Fruit fly (Drosophila melanogaster) whole organism, embryonic: ENCODE data around the gene Tango5.
A peak's percentile ranks its signal among the peaks of the same experiment; 100 is the strongest.

Experiments
- B-H2 ChIP-seq: fragments of 200-800 bp; sonication (Bioruptor generic); optimal IDR thresholded peaks from 2 replicates; lab custom pipeline; 2018; ENCODE audit warnings: missing biosample characterization, mild to moderate bottlenecking, missing genetic modification characterization
- Blimp-1 ChIP-seq: fragments of 200-800 bp; sonication (Bioruptor generic); optimal IDR thresholded peaks from 3 replicates; lab custom pipeline; 2018; ENCODE audit warnings: missing biosample characterization, missing genetic modification characterization, mild to moderate bottlenecking, moderate library complexity, missing genetic modification reagents
- CG10274 ChIP-seq: fragments of 200-800 bp; sonication (Bioruptor generic); optimal IDR thresholded peaks from 3 replicates; lab custom pipeline; 2017; ENCODE audit warnings: missing biosample characterization, mild to moderate bottlenecking, missing genetic modification characterization
- CG10366 ChIP-seq: fragments of 200-800 bp; sonication (Bioruptor generic); IDR thresholded peaks from 2 replicates; pipeline ENCODE4 v1.3.6; 2022; ENCODE audit warnings: missing biosample characterization, missing genetic modification characterization
- CG10979 ChIP-seq: fragments of 200-800 bp; sonication (Bioruptor generic); optimal IDR thresholded peaks from 2 replicates; lab custom pipeline; 2018; ENCODE audit warnings: missing biosample characterization, mild to moderate bottlenecking, missing genetic modification characterization, moderate library complexity
- CG11085 ChIP-seq: fragments of 200-800 bp; sonication (Bioruptor generic); IDR thresholded peaks from 2 replicates; pipeline ENCODE4 v1.3.6; 2022; ENCODE audit warnings: missing biosample characterization, missing genetic modification characterization
- CG11247 ChIP-seq: fragments of 200-800 bp; sonication (Bioruptor generic); IDR thresholded peaks from 2 replicates; pipeline ENCODE4 v1.3.6; 2022; ENCODE audit warnings: missing biosample characterization, missing genetic modification characterization
- CG11504 ChIP-seq: fragments of 200-800 bp; sonication (Bioruptor generic); optimal IDR thresholded peaks from 3 replicates; lab custom pipeline; 2019; ENCODE audit warnings: missing biosample characterization, mild to moderate bottlenecking, missing genetic modification characterization, moderate library complexity
- CG13894 ChIP-seq: fragments of 200-800 bp; sonication (Bioruptor generic); optimal IDR thresholded peaks from 3 replicates; lab custom pipeline; 2018; ENCODE audit warnings: missing biosample characterization, mild to moderate bottlenecking, missing genetic modification characterization, moderate library complexity
- CG2129 ChIP-seq: fragments of 200-800 bp; sonication (Bioruptor generic); IDR thresholded peaks from 2 replicates; pipeline ENCODE4 v1.3.6; 2022; ENCODE audit warnings: missing biosample characterization, missing genetic modification characterization; ENCODE audit not compliant: partially characterized antibody
- CG2712 ChIP-seq: fragments of 200-800 bp; optimal IDR thresholded peaks from 3 replicates; lab custom pipeline; 2019; ENCODE audit warnings: missing biosample characterization, mild to moderate bottlenecking, missing genetic modification characterization, moderate library complexity
- CG3163 ChIP-seq: fragments of 200-800 bp; sonication (Bioruptor generic); optimal IDR thresholded peaks from 3 replicates; lab custom pipeline; 2016; ENCODE audit warnings: missing biosample characterization, missing genetic modification characterization
- CG4282 ChIP-seq: fragments of 200-800 bp; sonication (Bioruptor generic); optimal IDR thresholded peaks from 2 replicates; lab custom pipeline; 2016; ENCODE audit warnings: missing biosample characterization, missing genetic modification characterization
- CG4820 ChIP-seq: fragments of 200-800 bp; sonication (Bioruptor generic); optimal IDR thresholded peaks from 3 replicates; lab custom pipeline; 2016; ENCODE audit warnings: missing biosample characterization, missing genetic modification characterization
- CG5245 ChIP-seq: fragments of 200-800 bp; sonication (Bioruptor generic); optimal IDR thresholded peaks from 3 replicates; lab custom pipeline; 2016; ENCODE audit warnings: missing biosample characterization, missing genetic modification characterization
- CG6813 ChIP-seq: fragments of 200-800 bp; sonication (Bioruptor generic); optimal IDR thresholded peaks from 2 replicates; lab custom pipeline; 2017; ENCODE audit warnings: missing biosample characterization, missing genetic modification characterization, mild to moderate bottlenecking, moderate library complexity, missing genetic modification reagents
- CG7271 ChIP-seq: fragments of 200-800 bp; sonication (Bioruptor generic); optimal IDR thresholded peaks from 2 replicates; lab custom pipeline; 2018; ENCODE audit warnings: missing biosample characterization, mild to moderate bottlenecking, missing genetic modification characterization, moderate library complexity
- CG8765 ChIP-seq: fragments of 200-800 bp; sonication (Bioruptor generic); IDR thresholded peaks from 2 replicates; pipeline ENCODE4 v1.3.6; 2022; ENCODE audit warnings: missing biosample characterization, missing genetic modification characterization
- CG9437 ChIP-seq: fragments of 200-800 bp; sonication (Bioruptor generic); optimal IDR thresholded peaks from 2 replicates; lab custom pipeline; 2018; ENCODE audit warnings: missing biosample characterization, mild to moderate bottlenecking, missing genetic modification characterization
- CG9817 ChIP-seq: fragments of 200-800 bp; sonication (Bioruptor generic); optimal IDR thresholded peaks from 2 replicates; lab custom pipeline; 2018; ENCODE audit warnings: missing biosample characterization, mild to moderate bottlenecking, missing genetic modification characterization, moderate library complexity
- D19B ChIP-seq: fragments of 200-800 bp; sonication (Bioruptor generic); optimal IDR thresholded peaks from 2 replicates; lab custom pipeline; 2017; ENCODE audit warnings: missing biosample characterization, mild to moderate bottlenecking, missing genetic modification characterization
- Hey ChIP-seq: fragments of 200-800 bp; sonication (Bioruptor generic); optimal IDR thresholded peaks from 3 replicates; lab custom pipeline; 2018; ENCODE audit warnings: missing biosample characterization, mild to moderate bottlenecking, missing genetic modification characterization
- Max ChIP-seq: fragments of 200-800 bp; sonication (Bioruptor generic); optimal IDR thresholded peaks from 2 replicates; lab custom pipeline; 2016; ENCODE audit warnings: missing biosample characterization, mild to moderate bottlenecking, missing genetic modification characterization
- Med ChIP-seq: fragments of 200-800 bp; sonication (Bioruptor generic); peaks from one replicate; lab custom pipeline; 2016; ENCODE audit warnings: missing biosample characterization, missing genetic modification characterization, mild to moderate bottlenecking, inconsistent platforms, moderate library complexity
- Mes4 ChIP-seq: fragments of 200-800 bp; sonication (Bioruptor generic); optimal IDR thresholded peaks from 2 replicates; lab custom pipeline; 2016; ENCODE audit warnings: missing biosample characterization, missing genetic modification characterization
- Oli ChIP-seq: fragments of 200-800 bp; sonication (Bioruptor generic); optimal IDR thresholded peaks from 2 replicates; lab custom pipeline; 2018; ENCODE audit warnings: missing biosample characterization, mild to moderate bottlenecking, missing genetic modification characterization, moderate library complexity
- PHDP ChIP-seq: fragments of 200-800 bp; sonication (Bioruptor generic); optimal IDR thresholded peaks from 3 replicates; lab custom pipeline; 2018; ENCODE audit warnings: missing biosample characterization, mild to moderate bottlenecking, missing genetic modification characterization, moderate library complexity
- Pdp1 ChIP-seq, 2 experiments: fragments of 200-800 bp; sonication (Bioruptor generic); optimal IDR thresholded peaks; 3 replicates each; lab custom pipeline; 2016; ENCODE audit warnings: missing biosample characterization in 2 of 2, missing genetic modification characterization in 2 of 2, mild to moderate bottlenecking in 1 of 2, moderate library complexity in 1 of 2
- Trl ChIP-seq, 3 experiments: fragments of >200 bp in 2 of 3; fragments of 200-800 bp in 1 of 3; sonication (Bioruptor generic) in 1 of 3; optimal IDR thresholded peaks; 2 replicates in 1 of 3; 3 replicates in 2 of 3; lab custom pipeline; 2016 to 2017; ENCODE audit warnings: missing biosample characterization in 1 of 3, missing genetic modification characterization in 1 of 3
- Xbp1 ChIP-seq: fragments of 200-800 bp; sonication (Bioruptor generic); optimal IDR thresholded peaks from 3 replicates; lab custom pipeline; 2016; ENCODE audit warnings: missing biosample characterization, mild to moderate bottlenecking, missing genetic modification characterization
- YL-1 ChIP-seq: fragments of 200-800 bp; sonication (Bioruptor generic); optimal IDR thresholded peaks from 3 replicates; lab custom pipeline; 2017; ENCODE audit warnings: missing biosample characterization, mild to moderate bottlenecking, missing genetic modification characterization
- caup ChIP-seq: fragments of 200-800 bp; sonication (Bioruptor generic); optimal IDR thresholded peaks from 3 replicates; lab custom pipeline; 2017; ENCODE audit warnings: missing biosample characterization, mild to moderate bottlenecking, missing genetic modification characterization, moderate library complexity; ENCODE audit not compliant: severe bottlenecking
- chm ChIP-seq: fragments of 200-800 bp; sonication (Bioruptor generic); IDR thresholded peaks from 2 replicates; pipeline ENCODE4 v1.3.6; 2022; ENCODE audit warnings: missing biosample characterization, missing genetic modification characterization
- chn ChIP-seq: fragments of 200-800 bp; sonication (Bioruptor generic); optimal IDR thresholded peaks from 2 replicates; lab custom pipeline; 2016; ENCODE audit warnings: missing biosample characterization, missing genetic modification characterization
- dan ChIP-seq: fragments of 200-800 bp; sonication (Bioruptor generic); IDR thresholded peaks from 2 replicates; pipeline ENCODE4 v1.3.6; 2022; ENCODE audit warnings: missing biosample characterization, missing genetic modification characterization
- dmrt11E ChIP-seq: fragments of 200-800 bp; sonication (Bioruptor generic); optimal IDR thresholded peaks from 3 replicates; lab custom pipeline; 2018; ENCODE audit warnings: missing biosample characterization, mild to moderate bottlenecking, missing genetic modification characterization, moderate library complexity
- en ChIP-seq: fragments of 200-800 bp; sonication (Bioruptor generic); optimal IDR thresholded peaks from 2 replicates; lab custom pipeline; 2016; ENCODE audit warnings: missing biosample characterization, missing genetic modification characterization
- exex ChIP-seq: fragments of 200-800 bp; sonication (Bioruptor generic); optimal IDR thresholded peaks from 4 replicates; lab custom pipeline; 2018; ENCODE audit warnings: missing biosample characterization, mild to moderate bottlenecking, missing genetic modification characterization, moderate library complexity
- fru ChIP-seq: fragments of >200 bp; optimal IDR thresholded peaks from 2 replicates; lab custom pipeline; 2017
- insv ChIP-seq, 2 experiments: fragments of 200-800 bp; sonication (Bioruptor generic); optimal IDR thresholded peaks; 3 replicates each; lab custom pipeline; 2016 to 2018; ENCODE audit warnings: missing biosample characterization in 2 of 2, missing genetic modification characterization in 2 of 2
- luna ChIP-seq: fragments of 200-800 bp; sonication (Bioruptor generic); optimal IDR thresholded peaks from 2 replicates; lab custom pipeline; 2016; ENCODE audit warnings: missing biosample characterization, missing genetic modification characterization
- pfk ChIP-seq: fragments of 200-800 bp; sonication (Bioruptor generic); optimal IDR thresholded peaks from 2 replicates; lab custom pipeline; 2018; ENCODE audit warnings: missing biosample characterization, mild to moderate bottlenecking, missing genetic modification characterization, moderate library complexity
- sens ChIP-seq: fragments of 200-800 bp; sonication (Bioruptor generic); peaks from one replicate; lab custom pipeline; 2016; ENCODE audit warnings: missing biosample characterization, missing genetic modification characterization
- sens-2 ChIP-seq: fragments of 200-800 bp; sonication (Bioruptor generic); IDR thresholded peaks from 2 replicates; pipeline ENCODE4 v1.3.6; 2022; ENCODE audit warnings: missing biosample characterization, missing genetic modification characterization
- sna ChIP-seq: fragments of 200-800 bp; sonication (Bioruptor generic); IDR thresholded peaks from 2 replicates; pipeline ENCODE4 v1.3.6; 2022; ENCODE audit warnings: missing biosample characterization, missing genetic modification characterization; ENCODE audit not compliant: partially characterized antibody
- twi ChIP-seq: fragments of 200-800 bp; optimal IDR thresholded peaks from 2 replicates; lab custom pipeline; 2019; ENCODE audit warnings: missing biosample characterization, mild to moderate bottlenecking, missing genetic modification characterization, moderate library complexity
- unc-4 ChIP-seq: fragments of 200-800 bp; sonication (Bioruptor generic); IDR thresholded peaks from 2 replicates; pipeline ENCODE4 v1.3.6; 2022; ENCODE audit warnings: missing biosample characterization, missing genetic modification characterization; ENCODE audit not compliant: partially characterized antibody

Gene Tango5

dm6 chrX:10773562-10773961, 9.3 kb upstream of the Tango5 start (continued):
- TF ChIP-seq sens-2 (no peak), CG2712 (tag; lab: Kevin White, UChicago) (no peak), CG7271 (no peak), CG10979 (tag; lab: Kevin White, UChicago) (no peak), Max (GFP tag; lab: Kevin White, UChicago) (no peak), CG3163 (GFP tag; lab: Kevin White, UChicago) (no peak), sens (GFP tag; lab: Kevin White, UChicago) (peak; percentile 78), Trl (optimal IDR thresholded peaks at IDR 0.05; lab: Kevin White, UChicago) (no peak), Trl (GFP tag; optimal IDR thresholded peaks at IDR 0.05; lab: Kevin White, UChicago) (no peak), sna (GFP tag; lab: Robert Waterston, UW) (no peak), luna (no peak), chm (GFP tag; lab: Robert Waterston, UW) (0 out of 2 replicates have a peak, but pooled peaks have one; percentile 7), dan (no peak), chn (GFP tag; lab: Kevin White, UChicago) (no peak), caup (GFP tag; lab: Kevin White, UChicago) (no peak), Xbp1 (GFP tag; lab: Kevin White, UChicago) (no peak), B-H2 (no peak), Mes4 (no peak), exex (peak; percentile 18), CG5245 (GFP tag; lab: Kevin White, UChicago) (no peak), fru (lab: Kevin White, UChicago) (no peak), CG9817 (tag; lab: Kevin White, UChicago) (no peak), dmrt11E (tag; lab: Kevin White, UChicago) (no peak), Hey (tag; lab: Kevin White, UChicago) (no peak), YL-1 (GFP tag; lab: Kevin White, UChicago) (no peak)

dm6 chrX:10772634-10773033, 8.4 kb upstream of the Tango5 start:
- 0 out of 2 replicates have a peak, but pooled peaks have one; percentile 22 for TF ChIP-seq unc-4 (GFP tag; lab: Robert Waterston, UW)
- TF ChIP-seq CG13894 (tag; lab: Kevin White, UChicago) = peak; percentile 61
- peak; percentile 46 for TF ChIP-seq sens (GFP tag; lab: Kevin White, UChicago)
- no peak for TF ChIP-seq CG10366 (GFP tag; lab: Robert Waterston, UW)
- TF ChIP-seq Blimp-1 (GFP tag; lab: Kevin White, UChicago) = peak; percentile 14
- no peak for TF ChIP-seq CG8765 (GFP tag; lab: Robert Waterston, UW)

- TF ChIP-seq CG11504 (tag; lab: Kevin White, UChicago) (peak; percentile 79), D19B (GFP tag; lab: Kevin White, UChicago) (no peak), PHDP (tag; lab: Kevin White, UChicago) (peak; percentile 77), en (GFP tag; lab: Kevin White, UChicago) (no peak), Oli (peak; percentile 83), CG2129 (GFP tag; lab: Robert Waterston, UW) (no peak), CG9437 (GFP tag; lab: Kevin White, UChicago) (peak; percentile 70), CG4820 (GFP tag; lab: Kevin White, UChicago) (peak; percentile 72), CG4282 (GFP tag; lab: Kevin White, UChicago) (no peak), CG10274 (GFP tag; lab: Kevin White, UChicago) (peak; percentile 42), CG7271 (no peak), pfk (no peak), twi (tag; lab: Kevin White, UChicago) (peak; percentile 53), CG11247 (GFP tag; lab: Robert Waterston, UW) (no peak), insv (GFP tag; optimal IDR thresholded peaks at IDR 0.05; lab: Kevin White, UChicago) (peak; percentile 25 to 89), CG11085 (0 out of 2 replicates have a peak, but pooled peaks have one; percentile 31), Pdp1 (GFP tag; optimal IDR thresholded peaks at IDR 0.05; lab: Kevin White, UChicago) (peak; percentile 44 to 50), CG6813 (GFP tag; lab: Kevin White, UChicago) (no peak), Med (GFP tag; lab: Kevin White, UChicago) (peak; percentile 73)
Measured at dm6 chrX:10771856-10772592, 7.8 kb upstream of the Tango5 start, which contains the start of gene CG15211. Gene CG15211, plus strand, starts transcription at chrX:10772541.
